Worm (Caenorhabditis elegans) whole organism, late embryonic: Measurements from ENCODE around the gene M03C11.3.

ENCODE experiments used
- K02D7.2 ChIP-seq: sonication (generic microtip); optimal IDR thresholded peaks from 2 replicates; lab custom pipeline; 2017; ENCODE audit warnings: mild to moderate bottlenecking, missing genetic modification characterization, missing compliant biosample characterization
- T23F11.4 ChIP-seq: fragments of 200-800 bp; sonication (Bioruptor generic); optimal IDR thresholded peaks from 2 replicates; lab custom pipeline; 2018; ENCODE audit warnings: mild to moderate bottlenecking, missing genetic modification characterization, missing compliant biosample characterization
- ceh-14 ChIP-seq: sonication (generic microtip); optimal IDR thresholded peaks from 2 replicates; lab custom pipeline; 2016; ENCODE audit warnings: missing genotype, missing genetic modification characterization, missing compliant biosample characterization
- ceh-30 ChIP-seq: fragments of 150-350 bp; optimal IDR thresholded peaks from 2 replicates; lab custom pipeline; 2014; ENCODE audit warnings: missing biosample characterization, missing genetic modification characterization
- ceh-9 ChIP-seq: sonication (generic microtip); optimal IDR thresholded peaks from 2 replicates; lab custom pipeline; 2016; ENCODE audit warnings: mild to moderate bottlenecking, missing genetic modification characterization, inconsistent platforms, missing compliant biosample characterization
- hlh-30 ChIP-seq: sonication (generic microtip); optimal IDR thresholded peaks from 2 replicates; lab custom pipeline; 2017; ENCODE audit warnings: antibody characterized with exemption, missing genetic modification characterization, missing compliant biosample characterization; ENCODE audit not compliant: insufficient read depth
- lim-6 ChIP-seq: sonication (generic microtip); optimal IDR thresholded peaks from 2 replicates; lab custom pipeline; 2016; ENCODE audit warnings: missing genetic modification characterization, missing compliant biosample characterization
- madf-2 ChIP-seq: sonication (generic microtip); optimal IDR thresholded peaks from 2 replicates; lab custom pipeline; 2017; ENCODE audit warnings: missing genetic modification characterization, missing compliant biosample characterization
- nfya-1 ChIP-seq: sonication (generic microtip); optimal IDR thresholded peaks from 2 replicates; lab custom pipeline; 2017; ENCODE audit warnings: missing genetic modification characterization, mild to moderate bottlenecking, missing compliant biosample characterization, antibody characterized with exemption, moderate library complexity
- pha-2 ChIP-seq: sonication (generic microtip); optimal IDR thresholded peaks from 2 replicates; lab custom pipeline; 2017; ENCODE audit warnings: mild to moderate bottlenecking, missing genetic modification characterization, missing compliant biosample characterization
- pha-4 ChIP-seq: fragments of 150-350 bp; optimal IDR thresholded peaks from 2 replicates; lab custom pipeline; 2018; ENCODE audit warnings: missing biosample characterization, missing genetic modification reagents, missing genetic modification characterization
- rnt-1 ChIP-seq: sonication (generic microtip); optimal IDR thresholded peaks from 2 replicates; lab custom pipeline; 2016; ENCODE audit warnings: missing genetic modification characterization, missing compliant biosample characterization
- syd-9 ChIP-seq: sonication (generic microtip); optimal IDR thresholded peaks from 2 replicates; lab custom pipeline; 2016; ENCODE audit warnings: mild to moderate bottlenecking, missing genetic modification characterization, moderate library complexity, missing compliant biosample characterization

ce11 chrIII:10355382-10355781 lies 49.5 kb upstream of the M03C11.3 start, which contains the start of gene spp-1:
- TF ChIP-seq rnt-1 (tag; lab: Kevin White, UChicago): no peak
- no peak for TF ChIP-seq pha-2 (tag; lab: Kevin White, UChicago)
- TF ChIP-seq nfya-1 (tag; lab: Kevin White, UChicago): no peak
- TF ChIP-seq ceh-30 (tag; lab: Kevin White, UChicago): no peak
- no peak for TF ChIP-seq T23F11.4 (GFP tag; lab: Kevin White, UChicago)
- TF ChIP-seq pha-4 (tag; lab: Kevin White, UChicago): no peak
- no peak for TF ChIP-seq K02D7.2 (tag; lab: Kevin White, UChicago)
- TF ChIP-seq syd-9 (tag; lab: Kevin White, UChicago): no peak
- TF ChIP-seq madf-2 (tag; lab: Kevin White, UChicago): no peak
- no peak for TF ChIP-seq ceh-14 (tag; lab: Kevin White, UChicago)
- TF ChIP-seq lim-6 (tag; lab: Kevin White, UChicago): no peak
- no peak for TF ChIP-seq ceh-9 (tag; lab: Kevin White, UChicago)
- no peak for TF ChIP-seq hlh-30 (tag; lab: Kevin White, UChicago)
